Fruit fly (Drosophila melanogaster) whole organism, larva: ENCODE data around the gene CG12229.

ENCODE experiments used
- noc ChIP-seq: fragments of 200-800 bp; sonication (Bioruptor generic); optimal IDR thresholded peaks from 3 replicates; lab custom pipeline; 2019; ENCODE audit warnings: missing biosample characterization, mild to moderate bottlenecking, missing genetic modification characterization, moderate library complexity

CG12229 gene

DNA sequence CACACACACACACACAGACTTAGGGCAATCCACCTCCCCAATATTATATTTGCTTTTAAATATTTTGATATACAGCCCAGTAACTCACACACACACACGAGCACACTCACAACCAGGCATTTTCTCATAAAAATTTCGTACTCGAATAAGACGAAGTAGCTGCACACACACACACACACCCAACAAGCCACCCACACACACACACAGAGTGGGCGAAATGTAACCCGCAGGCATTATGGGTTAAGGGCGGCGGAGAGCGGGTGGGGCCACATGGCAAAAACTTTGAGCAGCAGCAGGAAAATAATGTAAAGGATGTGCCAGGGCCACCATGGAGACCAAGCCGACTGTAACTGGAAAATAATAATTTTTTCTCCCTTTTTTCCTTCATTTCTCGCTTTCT lies 5.4 kb upstream of the CG12229 start:
- no peak for TF ChIP-seq noc (tag; lab: Kevin White, UChicago)

DNA sequence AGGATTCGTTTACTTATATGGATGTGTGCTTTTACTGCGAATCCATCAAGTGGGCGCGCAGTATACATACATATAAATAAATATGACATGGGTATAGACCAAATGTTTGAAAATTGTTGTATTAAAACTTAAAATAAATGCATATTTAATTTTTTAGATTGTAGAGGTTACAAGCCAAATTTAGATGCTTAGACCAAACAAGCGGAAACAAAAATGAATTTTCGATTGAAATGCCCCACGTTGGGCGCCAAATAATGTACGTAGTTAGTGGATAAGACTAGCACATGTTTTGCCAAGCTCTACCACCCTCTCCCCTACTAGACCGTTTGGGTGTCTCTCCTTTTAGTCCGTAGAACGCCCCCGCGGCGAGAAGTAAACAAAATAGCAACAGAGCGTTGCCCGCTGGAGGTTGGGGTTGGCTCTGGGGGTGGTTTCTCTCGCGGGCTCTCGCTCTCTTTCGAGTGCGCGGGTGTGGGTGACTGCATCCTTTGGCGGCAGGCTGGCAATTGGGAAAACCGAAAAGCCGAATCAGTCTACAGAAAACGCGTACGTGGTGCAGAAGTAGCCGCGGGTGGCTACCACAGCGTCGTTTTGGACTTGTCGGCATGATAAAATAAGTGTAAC lies 2.8 kb upstream of the CG12229 start, which contains the start of gene CG18265:
Gene CG18265, plus strand, starts transcription at position 530 of the 624 bp plus-strand sequence.
- TF ChIP-seq noc (tag; lab: Kevin White, UChicago), result no peak

DNA sequence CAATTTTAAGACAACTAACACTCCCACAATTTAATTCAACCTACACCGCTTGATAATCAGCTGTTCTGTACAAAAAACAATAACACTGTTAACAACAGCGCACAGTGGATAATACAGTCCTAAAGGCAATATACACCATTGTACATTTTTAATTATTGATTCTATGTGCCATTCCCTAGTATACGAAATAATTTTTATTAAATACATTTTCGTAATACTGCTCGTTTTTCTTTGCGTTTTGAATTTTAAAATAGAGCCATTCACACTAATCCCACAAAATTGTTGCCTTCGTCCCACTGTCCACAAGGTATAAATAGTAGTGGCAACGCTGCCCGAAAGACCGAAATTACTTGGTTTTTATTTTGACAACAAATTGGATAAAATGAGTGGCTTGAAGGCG lies 2.7 kb downstream of the CG12229 start, which contains the start of the genes Coq4 and CG32176:
Gene Coq4, minus strand, starts transcription at position 67 of the 400 bp plus-strand sequence.
Gene CG32176, plus strand, starts transcription at position 314 of the 400 bp plus-strand sequence.
- TF ChIP-seq noc (tag; lab: Kevin White, UChicago), result peak; percentile 94

DNA sequence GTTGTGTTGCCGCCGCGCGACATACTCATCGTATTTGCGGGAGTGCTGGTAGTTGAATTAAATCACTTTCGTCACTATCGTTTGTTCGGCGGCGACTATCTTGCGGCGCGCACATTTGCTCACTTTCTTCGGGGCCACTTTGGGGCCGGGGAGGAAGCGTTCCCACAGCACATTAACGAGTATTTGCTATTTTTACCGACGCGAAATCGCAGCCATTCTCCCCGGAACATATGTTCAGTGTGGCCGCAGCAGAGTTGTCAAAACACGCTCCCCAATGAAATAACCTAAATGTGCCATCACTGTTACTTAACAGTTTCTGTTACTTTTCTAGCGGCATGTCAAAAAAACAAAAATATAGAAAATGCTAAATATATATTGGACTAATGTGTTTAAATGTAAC lies 3.3 kb downstream of the CG12229 start, which contains the start of gene frc:
Gene frc, minus strand, starts transcription at position 244 of the 400 bp plus-strand sequence.
- TF ChIP-seq noc (tag; lab: Kevin White, UChicago), result no peak

DNA sequence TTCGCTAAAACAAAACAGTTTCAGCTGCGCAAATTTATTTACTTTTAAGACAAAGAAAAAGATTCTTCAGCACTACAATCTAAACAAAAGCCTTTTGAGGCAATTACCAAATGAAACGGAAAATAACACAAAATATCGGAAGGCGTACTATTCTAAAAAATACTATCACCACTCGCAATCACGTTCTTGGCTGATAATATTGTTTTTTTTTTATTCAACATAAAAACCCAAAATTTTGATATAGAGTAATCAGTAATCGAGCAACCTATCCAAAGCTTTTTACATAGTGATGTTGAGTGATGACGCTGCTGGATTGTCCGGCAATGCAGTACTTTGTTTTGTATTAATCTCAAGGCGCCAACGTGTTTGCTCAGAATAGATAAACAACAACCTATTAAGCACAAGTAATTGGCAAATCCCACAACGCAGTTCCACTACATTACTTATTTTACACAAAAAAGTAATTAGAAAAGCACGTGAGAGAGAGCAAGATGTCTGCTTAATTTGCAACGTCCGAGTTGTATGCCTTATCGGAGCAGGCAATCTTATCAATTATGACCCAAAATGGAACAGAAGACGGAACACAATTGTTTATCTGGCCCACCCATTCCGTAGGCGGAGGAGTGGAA lies 5.2 kb downstream of the CG12229 start:
- peak; percentile 41 for TF ChIP-seq noc (tag; lab: Kevin White, UChicago)

DNA sequence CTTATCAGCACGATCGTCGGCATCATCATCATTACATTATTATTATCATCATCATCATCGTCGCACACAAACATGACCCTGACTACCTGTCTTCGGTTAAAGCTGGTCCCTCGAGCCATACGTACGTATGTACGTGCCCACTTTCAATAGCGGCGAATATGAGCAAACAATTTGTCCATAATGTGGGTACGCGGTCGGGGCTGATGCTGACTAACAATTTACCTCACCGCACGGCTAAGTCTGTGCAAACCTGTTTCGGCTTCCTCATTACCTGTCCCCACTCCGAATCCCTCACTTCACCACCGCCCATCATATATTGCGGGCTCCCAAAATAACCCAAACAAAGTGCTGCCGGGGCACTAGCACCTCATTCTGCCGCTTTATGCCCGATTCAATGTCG lies 5.8 kb downstream of the CG12229 start:
- no peak for TF ChIP-seq noc (tag; lab: Kevin White, UChicago)

DNA sequence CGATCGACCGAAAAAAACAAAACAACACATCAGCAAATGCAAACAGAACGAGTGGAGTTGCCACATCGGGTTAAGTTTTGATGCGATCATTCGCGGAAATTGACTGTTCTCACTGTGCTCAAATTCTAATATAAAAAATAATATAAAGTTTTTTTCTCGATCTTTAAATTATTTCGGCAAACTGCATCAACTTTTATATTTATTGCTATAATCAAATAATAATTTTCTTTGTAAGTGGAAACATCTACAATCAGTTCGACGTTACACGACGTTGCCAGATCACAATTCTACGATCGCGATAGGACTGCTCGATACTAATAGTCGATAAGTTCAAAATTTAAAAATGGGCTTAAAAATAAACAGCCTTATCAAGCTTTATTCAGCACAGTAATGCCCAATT lies 7.5 kb downstream of the CG12229 start, which contains the start of gene Gorab:
Gene Gorab, minus strand, starts transcription at position 58 of the 400 bp plus-strand sequence.
- peak; percentile 64 for TF ChIP-seq noc (tag; lab: Kevin White, UChicago)

DNA sequence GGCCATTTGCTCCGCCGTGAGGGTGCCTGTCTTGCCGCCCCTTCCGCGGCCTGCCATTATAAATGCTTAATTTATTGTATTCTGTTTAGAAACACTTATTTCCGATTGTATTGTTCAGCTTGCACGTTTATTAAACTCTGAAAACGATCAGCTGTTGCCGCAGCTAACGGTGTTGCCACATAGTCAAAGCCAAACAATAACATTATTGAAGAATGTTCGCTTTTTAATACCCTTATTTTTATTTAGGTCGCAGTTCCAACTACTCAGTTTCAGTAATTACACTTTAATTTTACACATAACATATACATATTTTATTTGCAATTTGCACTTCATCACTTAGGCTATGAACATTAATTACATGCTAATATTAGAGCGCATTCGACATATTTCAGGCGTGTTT lies 9.2 kb downstream of the CG12229 start, which contains the start of gene Polr3G:
Gene Polr3G, minus strand, starts transcription at position 118 of the 400 bp plus-strand sequence.
- TF ChIP-seq noc (tag; lab: Kevin White, UChicago), result no peak

DNA sequence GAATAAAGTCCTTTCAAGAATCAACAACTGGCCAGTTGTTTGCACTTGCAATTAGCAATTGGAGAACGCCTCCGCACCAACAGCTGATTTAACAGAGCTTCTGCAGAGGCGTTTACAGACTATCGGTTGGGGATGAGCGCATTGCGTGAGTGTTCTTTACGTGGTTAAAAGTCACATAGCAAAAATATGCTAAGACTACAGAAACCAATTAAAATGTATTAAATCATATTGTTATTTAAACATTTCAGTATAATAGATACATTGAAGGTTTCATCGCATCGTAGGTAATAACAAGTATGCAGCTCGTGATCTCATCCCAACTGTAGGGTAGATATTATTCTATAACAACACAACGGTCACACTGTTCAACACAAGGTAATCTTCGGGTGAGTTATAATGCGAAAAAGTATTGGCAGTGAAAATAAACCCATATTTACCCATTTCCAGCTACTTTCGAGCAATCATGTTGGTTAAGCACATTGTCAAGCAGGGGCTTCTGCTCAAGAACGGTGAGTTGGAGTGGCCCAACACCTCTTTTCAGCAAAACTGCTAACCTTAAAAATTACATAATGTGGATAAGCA lies 11.0 kb downstream of the CG12229 start, which contains the start of the genes Sec3 and COX7B:
Gene Sec3, minus strand, starts transcription at position 86 of the 582 bp plus-strand sequence.
Gene COX7B, plus strand, starts transcription at position 346 of the 582 bp plus-strand sequence.
- TF ChIP-seq noc (tag; lab: Kevin White, UChicago), result peak; percentile 66

DNA sequence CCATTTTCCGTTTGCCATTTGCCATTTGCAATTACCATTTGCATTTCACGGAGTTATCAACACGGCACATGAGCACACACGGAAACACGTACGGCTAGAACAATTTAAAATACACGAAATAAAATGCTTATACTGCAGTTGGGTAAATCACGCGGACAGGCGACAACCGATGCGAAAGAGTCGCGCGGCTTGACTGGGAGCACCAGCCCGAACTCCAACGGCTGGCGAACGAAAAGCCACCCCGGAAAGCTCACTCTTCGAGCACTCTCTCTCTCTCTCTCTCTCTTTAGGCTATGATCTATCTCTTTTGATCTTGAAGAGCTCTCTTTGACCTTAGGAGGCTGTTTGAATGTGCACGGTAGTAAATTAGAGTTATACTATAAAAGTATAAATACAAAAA lies 14.9 kb downstream of the CG12229 start, which contains the start of gene blot:
Gene blot, minus strand, starts transcription at position 196 of the 400 bp plus-strand sequence.
- TF ChIP-seq noc (tag; lab: Kevin White, UChicago), result no peak

DNA sequence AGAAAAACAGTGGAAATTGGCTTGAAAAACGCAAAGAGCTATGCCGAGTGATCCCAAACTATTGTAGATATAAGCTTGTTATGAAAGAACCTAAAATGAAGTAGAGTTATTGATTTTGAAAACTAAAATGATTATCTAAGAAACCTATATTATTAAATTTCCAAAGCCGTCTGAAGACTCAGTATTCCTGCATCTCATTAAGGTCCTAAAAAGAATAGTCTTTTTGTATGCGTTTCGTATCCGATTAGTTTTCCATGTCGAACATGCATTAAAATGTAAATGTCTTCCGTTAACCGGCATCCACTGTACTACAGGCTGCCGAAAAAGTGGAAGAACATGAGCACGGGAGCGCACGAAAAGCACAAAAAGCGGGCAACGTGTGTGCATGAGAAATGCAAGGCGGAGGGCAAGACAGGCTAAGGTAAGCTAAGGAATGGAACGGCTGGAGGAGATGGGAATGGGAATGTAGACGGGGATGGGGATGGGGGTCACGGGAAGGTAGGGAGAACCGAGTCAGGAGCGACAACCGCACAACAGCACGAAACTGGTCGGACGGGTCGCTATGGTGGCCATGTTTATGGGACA lies 15.5 kb downstream of the CG12229 start:
- TF ChIP-seq noc (tag; lab: Kevin White, UChicago), result no peak

DNA sequence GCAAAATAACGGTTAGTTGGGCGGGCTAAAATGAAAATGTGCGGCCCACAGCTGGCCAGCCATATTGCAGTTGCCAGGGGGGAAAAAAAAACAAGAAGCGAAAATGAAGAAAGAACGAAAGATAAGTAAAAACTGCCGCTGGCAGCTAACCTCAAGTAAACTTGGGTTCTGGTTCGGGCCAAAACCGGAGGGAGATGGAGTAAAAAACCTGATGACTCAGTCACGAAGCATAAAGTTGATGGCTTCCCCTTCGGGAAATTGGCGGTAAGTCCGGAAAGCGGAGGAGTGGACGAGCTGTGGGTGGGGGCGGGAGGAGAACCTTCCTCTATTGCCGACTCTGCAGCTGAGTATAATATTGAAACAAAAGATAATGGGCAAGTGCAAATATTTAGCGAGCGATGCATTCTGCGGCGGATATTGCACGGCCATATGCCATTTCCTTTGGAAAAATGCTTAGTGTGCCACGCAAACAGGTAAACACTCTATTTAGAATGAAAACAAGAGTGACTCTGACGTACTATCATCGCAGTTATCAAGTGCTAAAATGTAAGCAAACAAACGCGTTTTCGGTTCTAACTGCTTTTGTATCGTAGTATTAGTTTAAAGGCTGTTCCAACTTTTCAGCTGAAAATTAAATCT lies 17.0 kb downstream of the CG12229 start:
- no peak for TF ChIP-seq noc (tag; lab: Kevin White, UChicago)

DNA sequence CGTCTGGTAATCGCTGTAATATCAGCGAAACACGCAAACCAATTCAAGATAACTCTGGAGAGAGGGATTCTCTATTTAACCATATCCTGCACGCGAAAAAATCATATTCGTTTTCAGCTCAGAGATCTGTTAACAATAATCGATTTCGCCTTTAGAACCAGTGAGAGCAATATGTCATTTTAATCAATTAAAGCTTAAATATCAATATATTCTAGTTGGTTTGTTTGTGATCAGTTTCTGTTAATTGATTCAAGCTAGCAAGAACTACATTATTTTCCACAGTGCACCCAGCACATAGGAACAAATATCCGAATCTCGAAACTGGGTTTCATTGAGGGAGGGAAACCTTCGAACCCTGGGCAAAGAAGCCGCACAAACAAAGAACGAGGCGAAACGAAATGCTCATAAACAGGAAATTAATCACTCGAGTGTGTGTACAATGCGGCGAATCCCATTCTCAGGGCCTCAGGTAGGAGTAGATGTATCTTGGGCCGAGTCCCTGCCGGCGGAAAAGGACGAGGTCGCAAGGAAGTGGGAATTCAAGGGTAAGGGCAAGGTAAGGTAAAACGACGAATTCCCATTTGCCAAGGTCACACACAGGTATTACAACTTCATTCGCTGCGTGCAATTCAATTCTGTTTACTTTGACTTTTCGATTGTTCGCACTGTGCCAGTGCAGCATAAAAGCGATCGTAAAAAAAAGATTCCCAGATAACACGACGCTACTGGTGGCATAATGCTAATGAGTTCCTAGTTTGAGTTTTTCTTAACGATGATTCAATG lies 20.1 kb downstream of the CG12229 start:
- no peak for TF ChIP-seq noc (tag; lab: Kevin White, UChicago)

DNA sequence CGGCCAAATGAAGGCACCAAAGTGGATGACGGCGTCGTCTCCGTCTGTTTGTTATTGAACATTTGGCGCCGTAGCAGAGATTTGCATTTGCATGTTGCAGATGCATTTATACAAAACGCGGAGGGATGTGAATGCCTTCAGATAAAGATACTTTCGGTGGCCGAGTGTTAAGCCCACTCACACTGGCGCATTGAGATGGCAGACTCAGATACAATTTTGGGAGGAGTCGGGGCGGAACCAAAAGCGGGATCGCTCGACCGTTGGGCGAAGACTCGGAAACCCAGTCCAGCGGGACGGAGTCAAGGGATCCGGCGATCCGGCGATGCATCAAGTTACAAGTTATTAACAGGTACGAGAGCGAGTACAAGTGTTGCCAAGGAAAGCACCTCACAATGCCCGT lies 24.1 kb downstream of the CG12229 start:
- no peak for TF ChIP-seq noc (tag; lab: Kevin White, UChicago)
